Fruit fly (Drosophila melanogaster) whole organism, prepupa: ENCODE data around the gene CG42590.

ENCODE experiments used
- Blimp-1 ChIP-seq: fragments of 200-800 bp; sonication (Bioruptor generic); optimal IDR thresholded peaks from 3 replicates; lab custom pipeline; 2017; ENCODE audit warnings: missing biosample characterization, missing genetic modification characterization, mild to moderate bottlenecking, moderate library complexity, missing genetic modification reagents
- CG10631 ChIP-seq: fragments of 200-800 bp; sonication (Bioruptor generic); optimal IDR thresholded peaks from 2 replicates; lab custom pipeline; 2016; ENCODE audit warnings: missing biosample characterization, missing genetic modification characterization
- CG10669 ChIP-seq: fragments of 200-800 bp; sonication (Bioruptor generic); optimal IDR thresholded peaks from 3 replicates; lab custom pipeline; 2018; ENCODE audit warnings: missing biosample characterization, mild to moderate bottlenecking, missing genetic modification characterization, moderate library complexity
- CG11902 ChIP-seq: fragments of 200-800 bp; sonication (Bioruptor generic); optimal IDR thresholded peaks from 3 replicates; lab custom pipeline; 2016; ENCODE audit warnings: missing biosample characterization, missing genetic modification characterization
- CG15336 ChIP-seq: fragments of 200-800 bp; sonication (Bioruptor generic); IDR thresholded peaks from 2 replicates; pipeline ENCODE4 v1.3.6; 2022; ENCODE audit warnings: missing biosample characterization, missing genetic modification characterization
- CG31627 ChIP-seq: fragments of 200-800 bp; sonication (Bioruptor generic); optimal IDR thresholded peaks from 3 replicates; lab custom pipeline; 2016; ENCODE audit warnings: missing biosample characterization, missing genetic modification characterization
- CG32006 ChIP-seq: fragments of 200-800 bp; sonication (Bioruptor generic); optimal IDR thresholded peaks from 3 replicates; lab custom pipeline; 2017; ENCODE audit warnings: missing biosample characterization, mild to moderate bottlenecking, missing genetic modification characterization
- CG34406 ChIP-seq: fragments of 200-800 bp; sonication (Bioruptor generic); optimal IDR thresholded peaks from 3 replicates; lab custom pipeline; 2016; ENCODE audit warnings: missing biosample characterization, missing genetic modification characterization
- CG3919 ChIP-seq: fragments of 200-800 bp; sonication (Bioruptor generic); optimal IDR thresholded peaks from 3 replicates; lab custom pipeline; 2016; ENCODE audit warnings: missing biosample characterization, missing genetic modification characterization
- CG4318 ChIP-seq: fragments of 200-800 bp; sonication (Bioruptor generic); optimal IDR thresholded peaks from 3 replicates; lab custom pipeline; 2017; ENCODE audit warnings: missing biosample characterization, mild to moderate bottlenecking, missing genetic modification characterization
- CG6163 ChIP-seq: fragments of 200-800 bp; sonication (Bioruptor generic); IDR thresholded peaks from 3 replicates; pipeline ENCODE4 v1.3.6; 2022; ENCODE audit warnings: missing biosample characterization, missing genetic modification characterization
- CG6276 ChIP-seq: fragments of 200-800 bp; sonication (Bioruptor generic); optimal IDR thresholded peaks from 2 replicates; lab custom pipeline; 2017; ENCODE audit warnings: missing biosample characterization, mild to moderate bottlenecking, missing genetic modification characterization
- CG6792 ChIP-seq: fragments of 200-800 bp; sonication (Bioruptor generic); optimal IDR thresholded peaks from 3 replicates; lab custom pipeline; 2016; ENCODE audit warnings: missing biosample characterization, missing genetic modification characterization
- CG6854 ChIP-seq: fragments of 200-800 bp; sonication (Bioruptor generic); optimal IDR thresholded peaks from 2 replicates; lab custom pipeline; 2017; ENCODE audit warnings: missing biosample characterization, mild to moderate bottlenecking, missing genetic modification characterization
- CG7368 ChIP-seq: fragments of 200-800 bp; sonication (Bioruptor generic); optimal IDR thresholded peaks from 3 replicates; lab custom pipeline; 2016; ENCODE audit warnings: missing biosample characterization, missing genetic modification characterization
- CG8119 ChIP-seq: fragments of 200-800 bp; sonication (Bioruptor generic); IDR thresholded peaks from 3 replicates; pipeline ENCODE4 v1.3.6; 2022; ENCODE audit warnings: missing biosample characterization, missing genetic modification characterization
- CG8319 ChIP-seq: fragments of 200-800 bp; sonication (Bioruptor generic); optimal IDR thresholded peaks from 3 replicates; lab custom pipeline; 2016; ENCODE audit warnings: missing biosample characterization, missing genetic modification characterization
- CG9139 ChIP-seq: fragments of 200-800 bp; sonication (Bioruptor generic); optimal IDR thresholded peaks from 3 replicates; lab custom pipeline; 2017; ENCODE audit warnings: missing biosample characterization, mild to moderate bottlenecking, missing genetic modification characterization
- Eip75B ChIP-seq: fragments of 200-800 bp; sonication (Bioruptor generic); optimal IDR thresholded peaks from 3 replicates; lab custom pipeline; 2016; ENCODE audit warnings: missing biosample characterization, missing genetic modification characterization
- Eip78C ChIP-seq: fragments of 200-800 bp; sonication (Bioruptor generic); peaks from one replicate; lab custom pipeline; 2016; ENCODE audit warnings: missing biosample characterization, missing genetic modification characterization
- Ets96B ChIP-seq: fragments of 200-800 bp; optimal IDR thresholded peaks from 2 replicates; lab custom pipeline; 2019; ENCODE audit warnings: missing biosample characterization, mild to moderate bottlenecking, missing genetic modification characterization, moderate library complexity
- Gug ChIP-seq: fragments of 200-800 bp; sonication (Bioruptor generic); IDR thresholded peaks from 2 replicates; pipeline ENCODE4 v1.3.6; 2022; ENCODE audit warnings: missing biosample characterization, missing genetic modification characterization
- Hr4 ChIP-seq: fragments of 200-800 bp; sonication (Bioruptor generic); optimal IDR thresholded peaks from 3 replicates; lab custom pipeline; 2016; ENCODE audit warnings: missing biosample characterization, missing genetic modification characterization
- Lpt ChIP-seq: fragments of 200-800 bp; sonication (Bioruptor generic); optimal IDR thresholded peaks from 3 replicates; lab custom pipeline; 2016; ENCODE audit warnings: missing biosample characterization, missing genetic modification characterization
- OdsH ChIP-seq: fragments of 200-800 bp; sonication (Bioruptor generic); optimal IDR thresholded peaks from 3 replicates; lab custom pipeline; 2016; ENCODE audit warnings: missing biosample characterization, missing genetic modification characterization
- Sox14 ChIP-seq: fragments of 200-800 bp; sonication (Bioruptor generic); optimal IDR thresholded peaks from 3 replicates; lab custom pipeline; 2016; ENCODE audit warnings: missing biosample characterization, missing genetic modification characterization
- acj6 ChIP-seq: fragments of 200-800 bp; sonication (Bioruptor generic); optimal IDR thresholded peaks from 3 replicates; lab custom pipeline; 2016; ENCODE audit warnings: missing biosample characterization, missing genetic modification characterization
- cyc ChIP-seq: fragments of 200-800 bp; sonication (Bioruptor generic); optimal IDR thresholded peaks from 3 replicates; lab custom pipeline; 2016; ENCODE audit warnings: missing biosample characterization, missing genetic modification characterization
- dac ChIP-seq: fragments of 200-800 bp; sonication (Bioruptor generic); optimal IDR thresholded peaks from 2 replicates; lab custom pipeline; 2017; ENCODE audit warnings: missing biosample characterization, mild to moderate bottlenecking, missing genetic modification characterization
- dsx ChIP-seq: fragments of 200-800 bp; optimal IDR thresholded peaks from 3 replicates; lab custom pipeline; 2019; ENCODE audit warnings: missing biosample characterization, mild to moderate bottlenecking, missing genetic modification characterization, moderate library complexity; ENCODE audit not compliant: poor library complexity, severe bottlenecking
- eg ChIP-seq: fragments of 200-800 bp; sonication (Bioruptor generic); IDR thresholded peaks from 3 replicates; pipeline ENCODE4 v1.3.6; 2022; ENCODE audit warnings: missing biosample characterization, missing genetic modification characterization
- esn ChIP-seq: fragments of 200-800 bp; sonication (Bioruptor generic); optimal IDR thresholded peaks from 2 replicates; lab custom pipeline; 2016; ENCODE audit warnings: missing biosample characterization, mild to moderate bottlenecking, missing genetic modification characterization, moderate library complexity
- fkh ChIP-seq: fragments of 200-800 bp; sonication (Bioruptor generic); optimal IDR thresholded peaks from 3 replicates; lab custom pipeline; 2017; ENCODE audit warnings: missing biosample characterization, mild to moderate bottlenecking, missing genetic modification characterization, moderate library complexity
- lz ChIP-seq: fragments of 200-800 bp; sonication (Bioruptor generic); optimal IDR thresholded peaks from 3 replicates; lab custom pipeline; 2016; ENCODE audit warnings: missing biosample characterization, missing genetic modification characterization
- net ChIP-seq: fragments of 200-800 bp; sonication (Bioruptor generic); optimal IDR thresholded peaks from 3 replicates; lab custom pipeline; 2016; ENCODE audit warnings: missing biosample characterization, missing genetic modification characterization
- pdm3 ChIP-seq: fragments of 200-800 bp; sonication (Bioruptor generic); optimal IDR thresholded peaks from 3 replicates; lab custom pipeline; 2016; ENCODE audit warnings: missing biosample characterization, missing genetic modification characterization
- spab ChIP-seq: fragments of 200-800 bp; sonication (Bioruptor generic); optimal IDR thresholded peaks from 2 replicates; lab custom pipeline; 2017; ENCODE audit warnings: missing biosample characterization, mild to moderate bottlenecking, missing genetic modification characterization, missing genetic modification reagents
- ss ChIP-seq, 2 experiments: fragments of 200-800 bp; sonication (Bioruptor generic); optimal IDR thresholded peaks; 2 replicates in 1 of 2; 3 replicates in 1 of 2; lab custom pipeline; 2017 to 2018; ENCODE audit warnings: mild to moderate bottlenecking in 2 of 2, missing biosample characterization in 2 of 2, missing genetic modification characterization in 2 of 2, moderate library complexity in 1 of 2
- svp ChIP-seq: fragments of 200-800 bp; sonication (Bioruptor generic); peaks from one replicate; lab custom pipeline; 2016; ENCODE audit warnings: missing biosample characterization, missing genetic modification characterization
- topi ChIP-seq: fragments of 200-800 bp; sonication (Bioruptor generic); optimal IDR thresholded peaks from 3 replicates; lab custom pipeline; 2016; ENCODE audit warnings: missing biosample characterization, missing genetic modification characterization

The CG42590 gene

dm6 chr3L:8029194-8029747 is 39.8 kb downstream of the CG42590 start:
- TF ChIP-seq CG9139 (GFP tag; lab: Kevin White, UChicago) = no peak
- no peak for TF ChIP-seq CG6276 (GFP tag; lab: Kevin White, UChicago)
- no peak for TF ChIP-seq Eip75B (GFP tag; lab: Kevin White, UChicago)
- TF ChIP-seq acj6 (GFP tag; lab: Kevin White, UChicago) = no peak
- TF ChIP-seq CG15336 (GFP tag; lab: Robert Waterston, UW) = 0 out of 2 replicates have a peak, but pooled peaks have one; percentile 37
- TF ChIP-seq CG6792 = no peak
- TF ChIP-seq spab (GFP tag; lab: Kevin White, UChicago) = no peak
- no peak for TF ChIP-seq ss (GFP tag; optimal IDR thresholded peaks at IDR 0.05; lab: Kevin White, UChicago)
- TF ChIP-seq CG32006 (GFP tag; lab: Kevin White, UChicago) = peak; percentile 13
- no peak for TF ChIP-seq Gug (GFP tag; lab: Robert Waterston, UW)
- no peak for TF ChIP-seq CG11902 (GFP tag; lab: Kevin White, UChicago)
- TF ChIP-seq OdsH = peak; percentile 12
- TF ChIP-seq CG8119 = no peak
- peak; percentile 42 for TF ChIP-seq svp
- TF ChIP-seq CG6163 (GFP tag; lab: Robert Waterston, UW) = 0 out of 3 replicates have a peak, but pooled peaks have one; percentile 37
- TF ChIP-seq CG3919 (GFP tag; lab: Kevin White, UChicago) = peak; percentile 17
- no peak for TF ChIP-seq Blimp-1 (GFP tag; lab: Kevin White, UChicago)
- TF ChIP-seq esn (GFP tag; lab: Kevin White, UChicago) = no peak
- TF ChIP-seq CG34406 = no peak
- TF ChIP-seq Hr4 (GFP tag; lab: Kevin White, UChicago) = peak; percentile 28
- peak; percentile 18 for TF ChIP-seq CG7368 (GFP tag; lab: Kevin White, UChicago)
- TF ChIP-seq Eip78C (GFP tag; lab: Kevin White, UChicago) = peak; percentile 86
- no peak for TF ChIP-seq CG6854
- peak; percentile 55; the same call in 2 of the 3 replicates for TF ChIP-seq eg (GFP tag; lab: Robert Waterston, UW)
- no peak for TF ChIP-seq Sox14 (GFP tag; lab: Kevin White, UChicago)
- TF ChIP-seq Lpt = no peak
- peak; percentile 8 for TF ChIP-seq topi (GFP tag; lab: Kevin White, UChicago)
- TF ChIP-seq Ets96B (tag; lab: Kevin White, UChicago) = no peak
- no peak for TF ChIP-seq CG31627 (GFP tag; lab: Kevin White, UChicago)
- TF ChIP-seq cyc (GFP tag; lab: Kevin White, UChicago) = peak; percentile 20
- TF ChIP-seq CG8319 (GFP tag; lab: Kevin White, UChicago) = peak; percentile 29
- TF ChIP-seq dsx (GFP tag; lab: Kevin White, UChicago) = no peak
- no peak for TF ChIP-seq CG10669 (GFP tag; lab: Kevin White, UChicago)
- no peak for TF ChIP-seq lz (GFP tag; lab: Kevin White, UChicago)
- TF ChIP-seq net (GFP tag; lab: Kevin White, UChicago) = peak; percentile 9
- TF ChIP-seq dac (GFP tag; lab: Kevin White, UChicago) = no peak
- TF ChIP-seq CG10631 (GFP tag; lab: Kevin White, UChicago) = no peak
- TF ChIP-seq pdm3 (GFP tag; lab: Kevin White, UChicago) = peak; percentile 20
- TF ChIP-seq CG4318 (GFP tag; lab: Kevin White, UChicago) = no peak
- TF ChIP-seq, all 60 proteins: peak for 15

- TF ChIP-seq eg (GFP tag; lab: Robert Waterston, UW) (no peak), fkh (GFP tag; lab: Kevin White, UChicago) (peak; percentile 67), Gug (GFP tag; lab: Robert Waterston, UW) (no peak)
These were observed 40.4 kb downstream of the CG42590 start for dm6 chr3L:8028493-8029193.
